Worm (Caenorhabditis elegans) whole organism, early embryonic: ENCODE data around the gene F56B3.4.

Experiments
- B0310.2 ChIP-seq: sonication (generic microtip); optimal IDR thresholded peaks from 2 replicates; lab custom pipeline; 2016; ENCODE audit warnings: mild to moderate bottlenecking, missing genetic modification characterization, missing compliant biosample characterization
- aly-1 ChIP-seq: sonication (generic microtip); optimal IDR thresholded peaks from 2 replicates; lab custom pipeline; 2016; ENCODE audit warnings: missing genetic modification characterization, missing compliant biosample characterization
- ama-1 ChIP-seq: fragments of 150-350 bp; optimal IDR thresholded peaks from 2 replicates; lab custom pipeline; 2014
- ets-7 ChIP-seq: sonication (generic microtip); optimal IDR thresholded peaks from 2 replicates; lab custom pipeline; 2016; ENCODE audit warnings: missing genotype, missing genetic modification characterization, missing compliant biosample characterization
- pes-1 ChIP-seq: fragments of 200-800 bp; sonication (Bioruptor generic); IDR thresholded peaks from 2 replicates; pipeline ENCODE4 v1.3.6; 2022; ENCODE audit warnings: missing genetic modification reagents, missing genetic modification characterization, missing compliant biosample characterization

DNA sequence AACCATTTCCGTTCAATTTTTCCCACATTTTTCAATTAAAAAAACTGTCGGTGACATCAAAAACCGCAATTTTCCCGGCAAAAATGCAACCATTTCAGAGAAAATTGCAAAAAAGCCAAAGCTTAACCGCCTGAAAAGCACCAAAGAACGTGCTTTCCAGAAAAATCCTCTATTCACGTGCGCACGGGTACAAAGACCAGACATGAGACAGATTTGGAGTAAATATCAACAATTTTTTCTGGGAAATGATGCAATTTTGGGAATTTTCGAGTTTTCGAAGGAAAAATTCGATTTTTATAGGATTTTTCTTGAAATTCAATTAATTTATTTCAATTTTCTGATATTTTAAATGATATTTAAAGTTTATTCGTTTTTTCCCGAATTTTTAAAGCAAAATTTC is 35.0 kb upstream of the F56B3.4 start:
- TF ChIP-seq ama-1 (lab: Kevin White, UChicago): no peak
- TF ChIP-seq pes-1 (GFP tag; lab: Robert Waterston, UW): no peak
- TF ChIP-seq aly-1: no peak
- no peak for TF ChIP-seq ets-7
- TF ChIP-seq B0310.2 (tag; lab: Kevin White, UChicago): no peak
